Worm (Caenorhabditis elegans) whole organism, mixed stage, embryonic: ENCODE measurements around the gene wdr-48.

Source experiments
- bed-3 ChIP-seq: fragments of 200-800 bp; sonication (Bioruptor generic); optimal IDR thresholded peaks from 3 replicates; lab custom pipeline; 2018; ENCODE audit warnings: mild to moderate bottlenecking, missing genetic modification characterization, moderate library complexity, missing compliant biosample characterization
- blmp-1 ChIP-seq: fragments of 150-350 bp; optimal IDR thresholded peaks from 2 replicates; lab custom pipeline; 2014; ENCODE audit warnings: missing biosample characterization, missing genetic modification characterization
- ceh-39 ChIP-seq: fragments of 150-350 bp; optimal IDR thresholded peaks from 2 replicates; lab custom pipeline; 2014; ENCODE audit warnings: missing biosample characterization, missing genetic modification characterization
- drap-1 ChIP-seq: fragments of 200-800 bp; sonication (Bioruptor generic); optimal IDR thresholded peaks from 3 replicates; lab custom pipeline; 2018; ENCODE audit warnings: mild to moderate bottlenecking, missing genetic modification characterization, missing compliant biosample characterization
- lin-13 ChIP-seq: fragments of 150-350 bp; optimal IDR thresholded peaks from 2 replicates; lab custom pipeline; 2014; ENCODE audit warnings: missing biosample characterization, missing genetic modification characterization
- mep-1 ChIP-seq: fragments of 150-350 bp; optimal IDR thresholded peaks from 2 replicates; lab custom pipeline; 2017; ENCODE audit warnings: missing biosample characterization, missing genetic modification reagents, missing genetic modification characterization, inconsistent platforms
- nhr-12 ChIP-seq: fragments of 150-350 bp; optimal IDR thresholded peaks from 2 replicates; lab custom pipeline; 2014; ENCODE audit warnings: missing biosample characterization, missing genetic modification characterization
- nhr-237 ChIP-seq: fragments of 150-350 bp; optimal IDR thresholded peaks from 2 replicates; lab custom pipeline; 2014; ENCODE audit warnings: missing biosample characterization, missing genetic modification characterization
- nhr-28 ChIP-seq: fragments of 150-350 bp; optimal IDR thresholded peaks from 2 replicates; lab custom pipeline; 2014; ENCODE audit warnings: missing biosample characterization, missing genetic modification characterization
- nhr-76 ChIP-seq: sonication (generic microtip); optimal IDR thresholded peaks from 2 replicates; lab custom pipeline; 2017; ENCODE audit warnings: missing biosample characterization, missing genetic modification characterization
- sptf-1 ChIP-seq: sonication (generic microtip); optimal IDR thresholded peaks from 2 replicates; lab custom pipeline; 2017; ENCODE audit warnings: mild to moderate bottlenecking, missing genetic modification characterization, moderate library complexity, missing compliant biosample characterization
- unc-62 ChIP-seq: fragments of 150-350 bp; optimal IDR thresholded peaks from 2 replicates; lab custom pipeline; 2014; ENCODE audit warnings: missing biosample characterization, missing genetic modification reagents, missing genetic modification characterization
- zip-8 ChIP-seq: fragments of 150-350 bp; optimal IDR thresholded peaks from 2 replicates; lab custom pipeline; 2014; ENCODE audit warnings: missing biosample characterization, missing genetic modification characterization
- ztf-11 ChIP-seq: fragments of 150-350 bp; optimal IDR thresholded peaks from 2 replicates; lab custom pipeline; 2014; ENCODE audit warnings: missing biosample characterization, missing genetic modification characterization

- no peak for TF ChIP-seq mep-1 (tag; lab: Kevin White, UChicago)
- no peak for TF ChIP-seq lin-13 (tag; lab: Kevin White, UChicago)
- no peak for TF ChIP-seq nhr-28 (tag; lab: Kevin White, UChicago)
- TF ChIP-seq drap-1 (GFP tag; lab: Kevin White, UChicago): no peak
- TF ChIP-seq nhr-12: no peak
- no peak for TF ChIP-seq bed-3 (GFP tag; lab: Kevin White, UChicago)
- no peak for TF ChIP-seq blmp-1 (tag; lab: Kevin White, UChicago)
- no peak for TF ChIP-seq unc-62 (GFP tag; lab: Kevin White, UChicago)
- no peak for TF ChIP-seq ceh-39 (tag; lab: Kevin White, UChicago)
- no peak for TF ChIP-seq nhr-76 (tag; lab: Kevin White, UChicago)
- TF ChIP-seq nhr-237 (tag; lab: Kevin White, UChicago): no peak
- TF ChIP-seq ztf-11: no peak
- TF ChIP-seq zip-8 (tag; lab: Kevin White, UChicago): no peak
- TF ChIP-seq sptf-1: no peak
Observed at ce11 chrIII:4601286-4601685, 22.6 kb downstream of the wdr-48 start.
